Fruit fly (Drosophila melanogaster) whole organism, embryonic: ENCODE measurements around the gene CG43055.
A peak's percentile ranks its signal among the peaks of the same experiment; 100 is the strongest.

Experiments used
- CG10267 ChIP-seq: fragments of 200-800 bp; sonication (Bioruptor generic); optimal IDR thresholded peaks from 2 replicates; lab custom pipeline; 2018; ENCODE audit warnings: missing biosample characterization, mild to moderate bottlenecking, missing genetic modification characterization, moderate library complexity
- CG10366 ChIP-seq: fragments of 200-800 bp; sonication (Bioruptor generic); IDR thresholded peaks from 2 replicates; pipeline ENCODE4 v1.3.6; 2022; ENCODE audit warnings: missing biosample characterization, missing genetic modification characterization
- CG12104 ChIP-seq: fragments of 200-800 bp; sonication (Bioruptor generic); optimal IDR thresholded peaks from 3 replicates; lab custom pipeline; 2016; ENCODE audit warnings: missing biosample characterization, missing genetic modification characterization
- CG13287 ChIP-seq: fragments of 200-800 bp; sonication (Bioruptor generic); IDR thresholded peaks from 2 replicates; pipeline ENCODE4 v1.3.6; 2022; ENCODE audit warnings: missing biosample characterization, missing genetic modification characterization; ENCODE audit not compliant: partially characterized antibody
- CG13775 ChIP-seq: fragments of 200-800 bp; sonication (Bioruptor generic); optimal IDR thresholded peaks from 3 replicates; lab custom pipeline; 2017; ENCODE audit warnings: missing biosample characterization, mild to moderate bottlenecking, missing genetic modification characterization
- CG15479 ChIP-seq: fragments of 200-800 bp; sonication (Bioruptor generic); optimal IDR thresholded peaks from 3 replicates; lab custom pipeline; 2019; ENCODE audit warnings: missing biosample characterization, mild to moderate bottlenecking, missing genetic modification characterization, moderate library complexity
- CG15601 ChIP-seq: fragments of 200-800 bp; sonication (Bioruptor generic); optimal IDR thresholded peaks from 3 replicates; lab custom pipeline; 2019; ENCODE audit warnings: missing biosample characterization, mild to moderate bottlenecking, missing genetic modification characterization, moderate library complexity
- CG18011 ChIP-seq: fragments of 200-800 bp; sonication (Bioruptor generic); optimal IDR thresholded peaks from 2 replicates; lab custom pipeline; 2017; ENCODE audit warnings: missing biosample characterization, missing genetic modification characterization, mild to moderate bottlenecking, moderate library complexity, missing genotype
- CG2116 ChIP-seq: fragments of 200-800 bp; sonication (Bioruptor generic); optimal IDR thresholded peaks from 3 replicates; lab custom pipeline; 2018; ENCODE audit warnings: missing biosample characterization, mild to moderate bottlenecking, missing genetic modification characterization
- CG30403 ChIP-seq: fragments of 200-800 bp; sonication (Bioruptor generic); optimal IDR thresholded peaks from 3 replicates; lab custom pipeline; 2016; ENCODE audit warnings: missing biosample characterization, missing genetic modification characterization
- CG31441 ChIP-seq: fragments of 200-800 bp; sonication (Bioruptor generic); IDR thresholded peaks from 2 replicates; pipeline ENCODE4 v1.3.6; 2022; ENCODE audit warnings: missing biosample characterization, missing genetic modification characterization
- CG34224 ChIP-seq: fragments of 200-800 bp; sonication (Bioruptor generic); IDR thresholded peaks from 3 replicates; pipeline ENCODE4 v1.3.6; 2022; ENCODE audit warnings: missing biosample characterization, missing genetic modification characterization; ENCODE audit not compliant: partially characterized antibody
- CG34422 ChIP-seq: fragments of 200-800 bp; sonication (Bioruptor generic); IDR thresholded peaks from 3 replicates; pipeline ENCODE4 v1.3.6; 2022; ENCODE audit warnings: missing biosample characterization, missing genetic modification characterization
- CG3726 ChIP-seq: fragments of 200-800 bp; sonication (Bioruptor generic); IDR thresholded peaks from 3 replicates; pipeline ENCODE4, ENCODE4 v1.3.6; 2022; ENCODE audit warnings: missing biosample characterization, missing genetic modification characterization
- CG4854 ChIP-seq: fragments of 200-800 bp; sonication (Bioruptor generic); optimal IDR thresholded peaks from 2 replicates; lab custom pipeline; 2016; ENCODE audit warnings: missing biosample characterization, missing genetic modification characterization, inconsistent platforms
- CG5245 ChIP-seq: fragments of 200-800 bp; sonication (Bioruptor generic); optimal IDR thresholded peaks from 3 replicates; lab custom pipeline; 2016; ENCODE audit warnings: missing biosample characterization, missing genetic modification characterization
- CG6175 ChIP-seq: fragments of 200-800 bp; sonication (Bioruptor generic); IDR thresholded peaks from 3 replicates; pipeline ENCODE4 v1.3.6; 2022; ENCODE audit warnings: missing biosample characterization, missing genetic modification characterization
- CG8765 ChIP-seq: fragments of 200-800 bp; sonication (Bioruptor generic); IDR thresholded peaks from 2 replicates; pipeline ENCODE4 v1.3.6; 2022; ENCODE audit warnings: missing biosample characterization, missing genetic modification characterization
- CG9215 ChIP-seq: fragments of 200-800 bp; sonication (Bioruptor generic); IDR thresholded peaks from 2 replicates; pipeline ENCODE4 v1.3.6; 2022; ENCODE audit warnings: missing biosample characterization, missing genetic modification characterization
- CG9727 ChIP-seq: fragments of 200-800 bp; sonication (Bioruptor generic); optimal IDR thresholded peaks from 3 replicates; lab custom pipeline; 2017; ENCODE audit warnings: missing biosample characterization, mild to moderate bottlenecking, missing genetic modification characterization
- Chrac-16 ChIP-seq: fragments of 200-800 bp; sonication (Bioruptor generic); optimal IDR thresholded peaks from 3 replicates; lab custom pipeline; 2016; ENCODE audit warnings: missing biosample characterization, missing genetic modification characterization
- CkIIα-i1 ChIP-seq: fragments of 200-800 bp; sonication (Bioruptor generic); IDR thresholded peaks from 2 replicates; pipeline ENCODE4 v1.3.6; 2022; ENCODE audit warnings: missing biosample characterization, missing genetic modification characterization
- CoRest ChIP-seq: fragments of 200-800 bp; sonication (Bioruptor generic); optimal IDR thresholded peaks from 3 replicates; lab custom pipeline; 2018; ENCODE audit warnings: missing biosample characterization, mild to moderate bottlenecking, missing genetic modification characterization, moderate library complexity
- D ChIP-seq, 2 experiments: fragments of 200-800 bp in 1 of 2; fragments of >200 bp in 1 of 2; sonication (Bioruptor generic) in 1 of 2; optimal IDR thresholded peaks; 2 replicates in 1 of 2; 3 replicates in 1 of 2; lab custom pipeline; 2017; ENCODE audit warnings: mild to moderate bottlenecking in 1 of 2, missing biosample characterization in 1 of 2, missing genetic modification characterization in 1 of 2, missing genetic modification reagents in 1 of 2
- Eip74EF ChIP-seq, 2 experiments: fragments of 200-800 bp in 1 of 2; fragments of >200 bp in 1 of 2; sonication (Bioruptor generic) in 1 of 2; optimal IDR thresholded peaks; 2 replicates each; lab custom pipeline; 2017 to 2019; ENCODE audit warnings: missing biosample characterization in 2 of 2, missing genetic modification characterization in 2 of 2, mild to moderate bottlenecking in 1 of 2, moderate library complexity in 1 of 2
- Hsf ChIP-seq: fragments of 200-800 bp; sonication (Bioruptor generic); optimal IDR thresholded peaks from 3 replicates; lab custom pipeline; 2016; ENCODE audit warnings: missing biosample characterization, missing genetic modification characterization
- Kr ChIP-seq: fragments of 200-800 bp; sonication (Bioruptor generic); optimal IDR thresholded peaks from 2 replicates; lab custom pipeline; 2017; ENCODE audit warnings: missing biosample characterization, mild to moderate bottlenecking, missing genetic modification characterization
- Nf-YB ChIP-seq: fragments of 200-800 bp; sonication (Bioruptor generic); optimal IDR thresholded peaks from 3 replicates; lab custom pipeline; 2019; ENCODE audit warnings: missing biosample characterization, mild to moderate bottlenecking, missing genetic modification characterization, moderate library complexity
- Opbp ChIP-seq: fragments of 200-800 bp; sonication (Bioruptor generic); IDR thresholded peaks from 3 replicates; pipeline ENCODE4 v1.3.6; 2022; ENCODE audit warnings: missing biosample characterization, missing genetic modification characterization; ENCODE audit not compliant: partially characterized antibody
- Trl ChIP-seq, 3 experiments: fragments of >200 bp in 2 of 3; fragments of 200-800 bp in 1 of 3; sonication (Bioruptor generic) in 1 of 3; optimal IDR thresholded peaks; 2 replicates in 1 of 3; 3 replicates in 2 of 3; lab custom pipeline; 2016 to 2017; ENCODE audit warnings: missing biosample characterization in 1 of 3, missing genetic modification characterization in 1 of 3
- abd-A ChIP-seq: fragments of 200-800 bp; sonication (Bioruptor generic); optimal IDR thresholded peaks from 3 replicates; lab custom pipeline; 2019; ENCODE audit warnings: missing biosample characterization, mild to moderate bottlenecking, missing genetic modification characterization, moderate library complexity
- crp ChIP-seq, 2 experiments: fragments of 200-800 bp; sonication (Bioruptor generic); optimal IDR thresholded peaks; 2 replicates in 1 of 2; 3 replicates in 1 of 2; lab custom pipeline; 2017; ENCODE audit warnings: missing biosample characterization in 2 of 2, missing genetic modification characterization in 2 of 2, mild to moderate bottlenecking in 1 of 2, moderate library complexity in 1 of 2
- eyg ChIP-seq: fragments of 200-800 bp; sonication (Bioruptor generic); optimal IDR thresholded peaks from 3 replicates; lab custom pipeline; 2016; ENCODE audit warnings: missing biosample characterization, missing genetic modification characterization
- h ChIP-seq: fragments of >200 bp; optimal IDR thresholded peaks from 2 replicates; lab custom pipeline; 2017
- hth ChIP-seq: fragments of >200 bp; optimal IDR thresholded peaks from 2 replicates; lab custom pipeline; 2017; ENCODE audit warnings: inconsistent platforms
- lbe ChIP-seq: fragments of 200-800 bp; sonication (Bioruptor generic); optimal IDR thresholded peaks from 2 replicates; lab custom pipeline; 2016; ENCODE audit warnings: missing biosample characterization, mild to moderate bottlenecking, missing genetic modification characterization
- lilli ChIP-seq: fragments of 200-800 bp; sonication (Bioruptor generic); optimal IDR thresholded peaks from 3 replicates; lab custom pipeline; 2016; ENCODE audit warnings: missing biosample characterization, missing genetic modification characterization
- lov ChIP-seq, 2 experiments: fragments of 200-800 bp in 1 of 2; fragments of >200 bp in 1 of 2; sonication (Bioruptor generic) in 1 of 2; IDR thresholded peaks in 1 of 2; optimal IDR thresholded peaks in 1 of 2; 2 replicates in 1 of 2; 3 replicates in 1 of 2; pipeline versions ENCODE4 v1.3.6 to Lab custom; 2017 to 2022; ENCODE audit warnings: missing biosample characterization in 1 of 2, missing genetic modification characterization in 1 of 2
- luna ChIP-seq: fragments of 200-800 bp; sonication (Bioruptor generic); optimal IDR thresholded peaks from 2 replicates; lab custom pipeline; 2016; ENCODE audit warnings: missing biosample characterization, missing genetic modification characterization
- nmo ChIP-seq: fragments of 200-800 bp; sonication (Bioruptor generic); optimal IDR thresholded peaks from 2 replicates; lab custom pipeline; 2018; ENCODE audit warnings: missing biosample characterization, mild to moderate bottlenecking, missing genetic modification characterization, moderate library complexity
- repo ChIP-seq: fragments of 200-800 bp; sonication (Bioruptor generic); optimal IDR thresholded peaks from 2 replicates; lab custom pipeline; 2016; ENCODE audit warnings: missing biosample characterization, missing genetic modification characterization
- schlank ChIP-seq: fragments of 200-800 bp; sonication (Bioruptor generic); optimal IDR thresholded peaks from 2 replicates; lab custom pipeline; 2018; ENCODE audit warnings: missing biosample characterization, mild to moderate bottlenecking, missing genetic modification characterization
- sens ChIP-seq: fragments of 200-800 bp; sonication (Bioruptor generic); peaks from one replicate; lab custom pipeline; 2016; ENCODE audit warnings: missing biosample characterization, missing genetic modification characterization
- sim ChIP-seq: fragments of 200-800 bp; sonication (Bioruptor generic); IDR thresholded peaks from 2 replicates; pipeline ENCODE4 v1.3.6; 2022; ENCODE audit warnings: missing biosample characterization, missing genetic modification characterization
- slp2 ChIP-seq: fragments of 200-800 bp; sonication (Bioruptor generic); optimal IDR thresholded peaks from 2 replicates; lab custom pipeline; 2016; ENCODE audit warnings: missing biosample characterization, missing genetic modification characterization
- trem ChIP-seq: fragments of 200-800 bp; optimal IDR thresholded peaks from 3 replicates; lab custom pipeline; 2019; ENCODE audit warnings: missing biosample characterization, mild to moderate bottlenecking, missing genetic modification characterization, moderate library complexity
- zen ChIP-seq: fragments of 200-800 bp; sonication (Bioruptor generic); optimal IDR thresholded peaks from 3 replicates; lab custom pipeline; 2018; ENCODE audit warnings: missing biosample characterization, mild to moderate bottlenecking, missing genetic modification characterization, moderate library complexity

CG43055 gene

DNA sequence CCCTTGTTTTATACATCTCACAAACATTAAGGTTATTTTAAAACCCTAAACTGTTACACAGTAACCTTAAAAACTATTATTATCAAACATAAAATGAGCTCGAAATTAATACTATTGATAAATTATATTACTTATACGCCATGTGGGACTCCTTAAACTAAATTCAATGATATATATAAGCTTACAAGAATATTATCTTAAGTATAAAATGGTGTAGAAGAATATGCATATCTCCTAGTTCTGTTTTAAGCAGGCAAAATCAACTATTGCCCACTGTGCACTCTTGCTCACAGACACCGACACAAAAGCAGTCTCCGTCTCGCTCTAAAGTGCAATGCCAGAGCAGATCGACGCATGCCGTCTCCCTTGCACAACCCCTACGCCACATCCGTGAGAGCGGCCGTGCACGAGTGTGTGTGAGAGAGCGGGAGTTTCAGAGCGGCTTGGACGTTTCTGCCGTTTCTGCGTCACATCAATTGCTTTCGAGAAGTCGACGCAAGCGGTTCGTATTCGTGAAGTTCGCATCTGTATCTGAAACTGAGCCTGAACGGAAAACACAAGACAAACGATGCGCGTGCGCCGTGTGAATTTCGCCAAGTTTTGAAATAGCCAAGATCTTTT is 39.3 kb upstream of the CG43055 start (continued):
- TF ChIP-seq CG30403 (GFP tag; lab: Kevin White, UChicago) (peak; percentile 63), lilli (GFP tag; lab: Kevin White, UChicago) (peak; percentile 25), CG8765 (GFP tag; lab: Robert Waterston, UW) (peak; percentile 47; the same call in 1 of the 2 replicates), lov (optimal IDR thresholded peaks at IDR 0.05; lab: Kevin White, UChicago) (peak; percentile 20), lov (GFP tag; IDR thresholded peaks at IDR 0.05; lab: Robert Waterston, UW) (0 out of 3 replicates have a peak, but pooled peaks have one; percentile 7), sens (GFP tag; lab: Kevin White, UChicago) (peak; percentile 64), CG9727 (GFP tag; lab: Kevin White, UChicago) (peak; percentile 85), CG10366 (GFP tag; lab: Robert Waterston, UW) (peak; percentile 11; the same call in 1 of the 2 replicates), CoRest (tag; lab: Kevin White, UChicago) (peak; percentile 81), CG6175 (GFP tag; lab: Robert Waterston, UW) (peak; percentile 51; the same call in 1 of the 3 replicates), eyg (GFP tag; lab: Kevin White, UChicago) (no peak), nmo (GFP tag; lab: Kevin White, UChicago) (peak; percentile 80), CG5245 (GFP tag; lab: Kevin White, UChicago) (no peak), CG3726 (GFP tag; lab: Robert Waterston, UW) (0 out of 3 replicates have a peak, but pooled peaks have one; percentile 13), CG4854 (no peak), zen (tag; lab: Kevin White, UChicago) (peak; percentile 70), CG34224 (no peak; the same call in 2 of the 3 replicates), CG15601 (tag; lab: Kevin White, UChicago) (peak; percentile 81), crp (GFP tag; optimal IDR thresholded peaks at IDR 0.05; lab: Kevin White, UChicago) (no peak), schlank (tag; lab: Kevin White, UChicago) (no peak), Kr (GFP tag; lab: Kevin White, UChicago) (peak; percentile 80), abd-A (tag; lab: Kevin White, UChicago) (no peak), sim (peak; percentile 25; the same call in 1 of the 2 replicates), CG18011 (GFP tag; lab: Kevin White, UChicago) (no peak), CG34422 (peak; percentile 47; the same call in 2 of the 3 replicates), Hsf (GFP tag; lab: Kevin White, UChicago) (no peak), CG13775 (GFP tag; lab: Kevin White, UChicago) (peak; percentile 58), lbe (GFP tag; lab: Kevin White, UChicago) (peak; percentile 5), CG15479 (GFP tag; lab: Kevin White, UChicago) (peak; percentile 100), CG12104 (GFP tag; lab: Kevin White, UChicago) (peak; percentile 28), CG9215 (no peak), CG10267 (tag; lab: Kevin White, UChicago) (peak; percentile 76), Eip74EF (GFP tag; optimal IDR thresholded peaks at IDR 0.05; lab: Kevin White, UChicago) (peak in 1 of 2 experiments; percentile 74), CG2116 (GFP tag; lab: Kevin White, UChicago) (no peak), Chrac-16 (GFP tag; lab: Kevin White, UChicago) (peak; percentile 52), Trl (optimal IDR thresholded peaks at IDR 0.05; lab: Kevin White, UChicago) (peak; percentile 61 to 95), Trl (GFP tag; optimal IDR thresholded peaks at IDR 0.05; lab: Kevin White, UChicago) (peak; percentile 17), h (no peak), luna (GFP tag; lab: Kevin White, UChicago) (no peak), CkIIα-i1 (GFP tag; lab: Robert Waterston, UW) (no peak), Opbp (peak; percentile 53; the same call in 1 of the 3 replicates), D (optimal IDR thresholded peaks at IDR 0.05; lab: Kevin White, UChicago) (peak; percentile 77), D (GFP tag; optimal IDR thresholded peaks at IDR 0.05; lab: Kevin White, UChicago) (peak; percentile 75), trem (peak; percentile 82), CG31441 (GFP tag; lab: Robert Waterston, UW) (peak; percentile 88), CG13287 (GFP tag; lab: Robert Waterston, UW) (peak; percentile 43; the same call in 1 of the 2 replicates), hth (no peak), slp2 (no peak), repo (no peak), Nf-YB (GFP tag; lab: Kevin White, UChicago) (peak; percentile 66)
